Fruit fly (Drosophila melanogaster) whole organism, wandering third instar larva: Measurements from ENCODE around the gene wol.

ENCODE experiments used
- Abd-B ChIP-seq: fragments of >200 bp; optimal IDR thresholded peaks from 2 replicates; lab custom pipeline; 2017; ENCODE audit warnings: missing biosample characterization, missing genetic modification characterization
- CG32264 ChIP-seq: fragments of 200-800 bp; sonication (Bioruptor generic); optimal IDR thresholded peaks from 2 replicates; lab custom pipeline; 2016; ENCODE audit warnings: missing biosample characterization, missing genetic modification characterization
- CG9705 ChIP-seq: fragments of 200-800 bp; sonication (Bioruptor generic); optimal IDR thresholded peaks from 2 replicates; lab custom pipeline; 2018; ENCODE audit warnings: missing biosample characterization, mild to moderate bottlenecking, missing genetic modification characterization
- CrebA ChIP-seq: fragments of 200-800 bp; sonication (Bioruptor generic); optimal IDR thresholded peaks from 2 replicates; lab custom pipeline; 2016; ENCODE audit warnings: missing biosample characterization, mild to moderate bottlenecking, missing genetic modification characterization, borderline replicate concordance
- Dfd ChIP-seq: fragments of >200 bp; optimal IDR thresholded peaks from 2 replicates; lab custom pipeline; 2017; ENCODE audit warnings: missing biosample characterization, missing genetic modification characterization
- Dif ChIP-seq: fragments of 200-275, 200-300 bp; sonication (Bioruptor generic); optimal IDR thresholded peaks from 2 replicates; lab custom pipeline; 2018; ENCODE audit warnings: missing biosample characterization, missing genetic modification characterization; ENCODE audit not compliant: partially characterized antibody
- GATAd ChIP-seq: sonication (Bioruptor generic); optimal IDR thresholded peaks from 2 replicates; lab custom pipeline; 2016; ENCODE audit warnings: missing biosample characterization, missing genetic modification characterization
- HLH106 ChIP-seq: fragments of 200-800 bp; optimal IDR thresholded peaks from 3 replicates; lab custom pipeline; 2019; ENCODE audit warnings: missing biosample characterization, mild to moderate bottlenecking, missing genetic modification characterization, moderate library complexity
- Hnf4 ChIP-seq: fragments of 200-800 bp; sonication (Bioruptor generic); optimal IDR thresholded peaks from 2 replicates; lab custom pipeline; 2016; ENCODE audit warnings: missing biosample characterization, mild to moderate bottlenecking, missing genetic modification characterization
- Hr78 ChIP-seq: fragments of >200 bp; optimal IDR thresholded peaks from 2 replicates; lab custom pipeline; 2017; ENCODE audit warnings: missing biosample characterization, missing genetic modification characterization
- Hr83 ChIP-seq: fragments of 200-300 bp; sonication (Bioruptor generic); optimal IDR thresholded peaks from 2 replicates; lab custom pipeline; 2016; ENCODE audit warnings: missing biosample characterization, mild to moderate bottlenecking, missing genetic modification characterization, moderate library complexity; ENCODE audit not compliant: poor library complexity, severe bottlenecking
- Jra ChIP-seq: sonication (Bioruptor generic); optimal IDR thresholded peaks from 2 replicates; lab custom pipeline; 2016; ENCODE audit warnings: missing biosample characterization, missing genetic modification characterization
- Mio ChIP-seq: sonication (Bioruptor generic); optimal IDR thresholded peaks from 2 replicates; lab custom pipeline; 2016; ENCODE audit warnings: missing biosample characterization, missing genetic modification characterization
- Myc ChIP-seq: fragments of >200 bp; optimal IDR thresholded peaks from 2 replicates; lab custom pipeline; 2017
- N ChIP-seq: fragments of >200 bp; optimal IDR thresholded peaks from 2 replicates; lab custom pipeline; 2018; ENCODE audit warnings: missing biosample characterization, missing external identifiers, missing genetic modification characterization
- OdsH ChIP-seq: fragments of 200-800 bp; sonication (Bioruptor generic); optimal IDR thresholded peaks from 2 replicates; lab custom pipeline; 2016; ENCODE audit warnings: missing biosample characterization, mild to moderate bottlenecking, missing genetic modification characterization
- Rel ChIP-seq, 2 experiments: fragments of 200-800 bp; sonication (Bioruptor generic) in 1 of 2; optimal IDR thresholded peaks; 2 replicates in 1 of 2; 3 replicates in 1 of 2; lab custom pipeline; 2016 to 2019; ENCODE audit warnings: mild to moderate bottlenecking in 2 of 2, missing biosample characterization in 2 of 2, missing genetic modification characterization in 2 of 2, moderate library complexity in 1 of 2
- Sp1 ChIP-seq: fragments of 200-800 bp; sonication (Bioruptor generic); optimal IDR thresholded peaks from 3 replicates; lab custom pipeline; 2019; ENCODE audit warnings: missing biosample characterization, mild to moderate bottlenecking, missing genetic modification characterization, moderate library complexity
- Vsx2 ChIP-seq: fragments of 200-300, 225-300 bp; sonication (Bioruptor generic); optimal IDR thresholded peaks from 2 replicates; lab custom pipeline; 2018; ENCODE audit warnings: missing biosample characterization, missing genetic modification characterization; ENCODE audit not compliant: partially characterized antibody
- br ChIP-seq: fragments of 200-800 bp; sonication (Bioruptor generic); optimal IDR thresholded peaks from 2 replicates; lab custom pipeline; 2016; ENCODE audit warnings: missing biosample characterization, missing genetic modification characterization
- brk ChIP-seq: fragments of 200-800 bp; sonication (Bioruptor generic); optimal IDR thresholded peaks from 2 replicates; lab custom pipeline; 2016; ENCODE audit warnings: missing biosample characterization, mild to moderate bottlenecking, missing genetic modification characterization
- dl ChIP-seq, 2 experiments: fragments of 175-275, 200-275 bp in 1 of 2; fragments of 200-275 bp in 1 of 2; sonication (Bioruptor generic); optimal IDR thresholded peaks; lab custom pipeline; 2018; ENCODE audit warnings: mild to moderate bottlenecking in 2 of 2, missing biosample characterization in 2 of 2, missing genetic modification characterization in 2 of 2, moderate library complexity in 2 of 2; ENCODE audit not compliant: partially characterized antibody in 2 of 2, insufficient read depth in 1 of 2
- dmrt93B ChIP-seq: fragments of 200-800 bp; sonication (Bioruptor generic); optimal IDR thresholded peaks from 2 replicates; lab custom pipeline; 2018; ENCODE audit warnings: missing biosample characterization, mild to moderate bottlenecking, missing genetic modification characterization
- dsf ChIP-seq: sonication (Bioruptor generic); optimal IDR thresholded peaks from 2 replicates; lab custom pipeline; 2016; ENCODE audit warnings: missing biosample characterization, missing genetic modification characterization, borderline replicate concordance
- ey ChIP-seq: fragments of 200-800 bp; sonication (Bioruptor generic); optimal IDR thresholded peaks from 2 replicates; lab custom pipeline; 2016; ENCODE audit warnings: missing biosample characterization, missing genetic modification characterization
- foxo ChIP-seq, 2 experiments: fragments of 200-800 bp; sonication (Bioruptor generic); optimal IDR thresholded peaks; 2 replicates in 1 of 2; 3 replicates in 1 of 2; lab custom pipeline; 2016 to 2017; ENCODE audit warnings: missing biosample characterization in 2 of 2, missing genetic modification characterization in 2 of 2
- fru ChIP-seq: fragments of 200-800 bp; sonication (Bioruptor generic); optimal IDR thresholded peaks from 3 replicates; lab custom pipeline; 2016; ENCODE audit warnings: missing biosample characterization, mild to moderate bottlenecking, missing genetic modification characterization
- h ChIP-seq: fragments of 200-800 bp; sonication (Bioruptor generic); optimal IDR thresholded peaks from 3 replicates; lab custom pipeline; 2016; ENCODE audit warnings: missing biosample characterization, mild to moderate bottlenecking, missing genetic modification characterization
- jim ChIP-seq: fragments of 175-275, 200-325 bp; sonication (Bioruptor generic); optimal IDR thresholded peaks from 2 replicates; lab custom pipeline; 2016; ENCODE audit warnings: missing biosample characterization, mild to moderate bottlenecking, missing genetic modification characterization
- lola ChIP-seq: fragments of >200 bp; optimal IDR thresholded peaks from 2 replicates; lab custom pipeline; 2017; ENCODE audit warnings: missing biosample characterization, missing genetic modification characterization
- pan ChIP-seq: fragments of >200 bp; optimal IDR thresholded peaks from 2 replicates; lab custom pipeline; 2017
- psq ChIP-seq: fragments of 200-800 bp; sonication (Bioruptor generic); optimal IDR thresholded peaks from 3 replicates; lab custom pipeline; 2017; ENCODE audit warnings: missing biosample characterization, mild to moderate bottlenecking, missing genetic modification characterization, moderate library complexity
- rgr ChIP-seq: fragments of 200-800 bp; sonication (Bioruptor generic); optimal IDR thresholded peaks from 3 replicates; lab custom pipeline; 2016; ENCODE audit warnings: missing biosample characterization, mild to moderate bottlenecking, missing genetic modification characterization
- sage ChIP-seq: fragments of 200-800 bp; sonication (Bioruptor generic); optimal IDR thresholded peaks from 2 replicates; lab custom pipeline; 2016; ENCODE audit warnings: missing biosample characterization, mild to moderate bottlenecking, missing genetic modification characterization
- sv ChIP-seq: fragments of 200-800 bp; sonication (Bioruptor generic); optimal IDR thresholded peaks from 3 replicates; lab custom pipeline; 2016; ENCODE audit warnings: missing biosample characterization, missing genetic modification characterization
- tai ChIP-seq: sonication (Bioruptor generic); optimal IDR thresholded peaks from 2 replicates; lab custom pipeline; 2016; ENCODE audit warnings: missing biosample characterization, missing genetic modification characterization
- usp ChIP-seq: fragments of >200 bp; optimal IDR thresholded peaks from 2 replicates; lab custom pipeline; 2017; ENCODE audit warnings: missing biosample characterization, missing genetic modification characterization
- woc ChIP-seq: sonication (Bioruptor generic); optimal IDR thresholded peaks from 2 replicates; lab custom pipeline; 2016; ENCODE audit warnings: missing biosample characterization, mild to moderate bottlenecking, missing genetic modification characterization

Gene wol

DNA sequence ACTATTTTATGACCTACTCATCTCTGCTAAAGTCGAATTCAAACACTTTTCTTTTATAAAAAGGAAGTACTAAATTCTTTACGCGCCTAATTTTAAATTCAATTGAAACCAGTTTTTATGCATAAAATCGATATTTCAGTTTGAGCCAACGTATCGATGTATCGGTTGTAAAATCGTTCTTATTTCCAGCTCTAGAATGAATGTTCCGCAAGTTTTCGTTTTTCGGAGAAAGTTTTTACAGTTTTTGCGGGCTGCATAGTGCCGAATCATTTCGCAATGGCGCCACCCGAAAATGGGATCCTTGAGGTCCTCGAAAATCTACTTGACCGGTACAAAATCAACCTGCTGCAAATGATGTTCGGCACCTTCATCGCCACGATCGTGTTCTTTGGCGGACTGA is 2.6 kb upstream of the wol start, which contains the start of gene CG7840:
TSS of gene CG7840 (plus strand) at position 178 of the 400 bp plus-strand sequence.
- TF ChIP-seq brk (GFP tag; lab: Kevin White, UChicago) (no peak), sage (GFP tag; lab: Kevin White, UChicago) (no peak), CrebA (GFP tag; lab: Kevin White, UChicago) (no peak), CG32264 (GFP tag; lab: Kevin White, UChicago) (no peak)

- TF ChIP-seq pan (lab: Kevin White, UChicago) = no peak
- TF ChIP-seq CrebA (GFP tag; lab: Kevin White, UChicago) = no peak
- no peak for TF ChIP-seq jim (GFP tag; lab: Kevin White, UChicago)
Measured at dm6 chr2L:8304635-8305034, 1.9 kb upstream of the wol start.

- TF ChIP-seq woc (GFP tag; lab: Kevin White, UChicago) (no peak), Rel (GFP tag; optimal IDR thresholded peaks at IDR 0.05; lab: Kevin White, UChicago) (no peak), Rel (tag; optimal IDR thresholded peaks at IDR 0.05; lab: Kevin White, UChicago) (peak; percentile 31), CrebA (GFP tag; lab: Kevin White, UChicago) (no peak), Sp1 (peak; percentile 12), jim (GFP tag; lab: Kevin White, UChicago) (no peak), psq (GFP tag; lab: Kevin White, UChicago) (peak; percentile 39)
Measured at dm6 chr2L:8300220-8301167, 2.3 kb downstream of the wol start, which contains the start of gene Btk. TSS of gene Btk (minus strand) at chr2L:8301079.

dm6 chr2L:8299194-8299811 is 3.5 kb downstream of the wol start:
- TF ChIP-seq Mio (GFP tag; lab: Kevin White, UChicago) (no peak), dmrt93B (GFP tag; lab: Kevin White, UChicago) (no peak), Jra (GFP tag; lab: Kevin White, UChicago) (peak; percentile 82), usp (GFP tag; lab: Kevin White, UChicago) (no peak), lola (GFP tag; lab: Kevin White, UChicago) (no peak), HLH106 (tag; lab: Kevin White, UChicago) (peak; percentile 95), sv (GFP tag; lab: Kevin White, UChicago) (no peak), pan (lab: Kevin White, UChicago) (no peak), CG9705 (GFP tag; lab: Kevin White, UChicago) (peak; percentile 85), Myc (no peak), CrebA (GFP tag; lab: Kevin White, UChicago) (no peak), dl (GFP tag; optimal IDR thresholded peaks at IDR 0.05; lab: Kevin White, UChicago; ENCODE audit: insufficient read depth in 1 of 2, partially characterized antibody in 2 of 2) (peak in 1 of 2 experiments; percentile 67), GATAd (GFP tag; lab: Kevin White, UChicago) (peak; percentile 61), dsf (GFP tag; lab: Kevin White, UChicago) (peak; percentile 72), br (peak; percentile 95), Hr83 (GFP tag; lab: Kevin White, UChicago) (peak; percentile 84), CG32264 (GFP tag; lab: Kevin White, UChicago) (peak; percentile 80), Sp1 (peak; percentile 93), Dfd (GFP tag; lab: Kevin White, UChicago) (no peak), Vsx2 (GFP tag; lab: Kevin White, UChicago) (no peak), Dif (GFP tag; lab: Kevin White, UChicago) (peak; percentile 54), woc (GFP tag; lab: Kevin White, UChicago) (peak; percentile 93), foxo (GFP tag; optimal IDR thresholded peaks at IDR 0.05; lab: Kevin White, UChicago) (peak; percentile 69 to 94), h (GFP tag; lab: Kevin White, UChicago) (peak; percentile 95), psq (GFP tag; lab: Kevin White, UChicago) (peak; percentile 98), Abd-B (GFP tag; lab: Kevin White, UChicago) (no peak), Rel (GFP tag; optimal IDR thresholded peaks at IDR 0.05; lab: Kevin White, UChicago) (peak; percentile 67), Rel (tag; optimal IDR thresholded peaks at IDR 0.05; lab: Kevin White, UChicago) (peak; percentile 72), tai (no peak), OdsH (GFP tag; lab: Kevin White, UChicago) (peak; percentile 91), fru (GFP tag; lab: Kevin White, UChicago) (peak; percentile 91), ey (GFP tag; lab: Kevin White, UChicago) (peak; percentile 93), brk (GFP tag; lab: Kevin White, UChicago) (peak; percentile 55), jim (GFP tag; lab: Kevin White, UChicago) (no peak), sage (GFP tag; lab: Kevin White, UChicago) (peak; percentile 84), rgr (GFP tag; lab: Kevin White, UChicago) (peak; percentile 75), Hnf4 (GFP tag; lab: Kevin White, UChicago) (peak; percentile 91), N (GFP tag; lab: Kevin White, UChicago) (no peak), Hr78 (GFP tag; lab: Kevin White, UChicago) (no peak)
